Fruit fly (Drosophila melanogaster) whole organism, embryonic: ENCODE data around the gene CG15014.

Experiments used
- BEAF-32 ChIP-seq: fragments of 200-800 bp; sonication (Bioruptor generic); optimal IDR thresholded peaks from 3 replicates; lab custom pipeline; 2017; ENCODE audit warnings: missing biosample characterization, missing genetic modification characterization, mild to moderate bottlenecking, moderate library complexity, missing genetic modification reagents
- Bgb ChIP-seq: fragments of 200-800 bp; sonication (Bioruptor generic); IDR thresholded peaks from 2 replicates; pipeline ENCODE4 v1.3.6; 2022; ENCODE audit warnings: missing biosample characterization, missing genetic modification characterization; ENCODE audit not compliant: partially characterized antibody
- CG1233 ChIP-seq: fragments of 200-800 bp; sonication (Bioruptor generic); optimal IDR thresholded peaks from 4 replicates; lab custom pipeline; 2018; ENCODE audit warnings: missing biosample characterization, mild to moderate bottlenecking, missing genetic modification characterization
- CG12659 ChIP-seq: fragments of 200-800 bp; sonication (Bioruptor generic); optimal IDR thresholded peaks from 3 replicates; lab custom pipeline; 2017; ENCODE audit warnings: mild to moderate bottlenecking, missing biosample characterization, missing genetic modification reagents, missing genetic modification characterization
- CG13894 ChIP-seq: fragments of 200-800 bp; sonication (Bioruptor generic); optimal IDR thresholded peaks from 3 replicates; lab custom pipeline; 2018; ENCODE audit warnings: missing biosample characterization, mild to moderate bottlenecking, missing genetic modification characterization, moderate library complexity
- CG2116 ChIP-seq: fragments of 200-800 bp; sonication (Bioruptor generic); optimal IDR thresholded peaks from 3 replicates; lab custom pipeline; 2018; ENCODE audit warnings: missing biosample characterization, mild to moderate bottlenecking, missing genetic modification characterization
- CG30020 ChIP-seq: fragments of 200-800 bp; optimal IDR thresholded peaks from 2 replicates; lab custom pipeline; 2019; ENCODE audit warnings: missing biosample characterization, mild to moderate bottlenecking, missing genetic modification characterization, moderate library complexity
- CG32767 ChIP-seq: fragments of 200-800 bp; sonication (Bioruptor generic); IDR thresholded peaks from 2 replicates; pipeline ENCODE4 v1.3.6; 2022; ENCODE audit warnings: missing biosample characterization, missing genetic modification characterization
- CG33213 ChIP-seq: fragments of 200-800 bp; sonication (Bioruptor generic); optimal IDR thresholded peaks from 3 replicates; lab custom pipeline; 2016; ENCODE audit warnings: missing biosample characterization, missing genetic modification characterization
- CG34376 ChIP-seq: fragments of 200-800 bp; sonication (Bioruptor generic); optimal IDR thresholded peaks from 2 replicates; lab custom pipeline; 2018; ENCODE audit warnings: missing biosample characterization, mild to moderate bottlenecking, missing genetic modification characterization
- CG34422 ChIP-seq: fragments of 200-800 bp; sonication (Bioruptor generic); IDR thresholded peaks from 3 replicates; pipeline ENCODE4 v1.3.6; 2022; ENCODE audit warnings: missing biosample characterization, missing genetic modification characterization
- CG4617 ChIP-seq: fragments of 200-800 bp; sonication (Bioruptor generic); optimal IDR thresholded peaks from 3 replicates; lab custom pipeline; 2016; ENCODE audit warnings: missing biosample characterization, missing genetic modification characterization, borderline replicate concordance
- CG6791 ChIP-seq: fragments of 200-800 bp; sonication (Bioruptor generic); IDR thresholded peaks from 3 replicates; pipeline ENCODE4 v1.3.6; 2022; ENCODE audit warnings: missing biosample characterization, missing genetic modification characterization; ENCODE audit not compliant: partially characterized antibody
- CG7928 ChIP-seq: fragments of 200-800 bp; sonication (Bioruptor generic); optimal IDR thresholded peaks from 2 replicates; lab custom pipeline; 2017; ENCODE audit warnings: missing biosample characterization, mild to moderate bottlenecking, missing genetic modification characterization
- CG8478 ChIP-seq: fragments of >200 bp; optimal IDR thresholded peaks from 2 replicates; lab custom pipeline; 2018
- Dll ChIP-seq: fragments of 200-800 bp; sonication (Bioruptor generic); IDR thresholded peaks from 4 replicates; pipeline ENCODE4 v1.3.6; 2022; ENCODE audit warnings: missing biosample characterization, missing genetic modification characterization; ENCODE audit not compliant: partially characterized antibody
- Doc3 ChIP-seq: fragments of 200-800 bp; sonication (Bioruptor generic); IDR thresholded peaks from 3 replicates; pipeline ENCODE4 v1.3.6; 2022; ENCODE audit warnings: missing biosample characterization, missing genetic modification characterization; ENCODE audit not compliant: partially characterized antibody
- Dp ChIP-seq: fragments of 200-800 bp; sonication (Bioruptor generic); optimal IDR thresholded peaks from 2 replicates; lab custom pipeline; 2018; ENCODE audit warnings: missing biosample characterization, mild to moderate bottlenecking, missing genetic modification characterization, moderate library complexity
- E2f2 ChIP-seq: fragments of 200-800 bp; sonication (Bioruptor generic); IDR thresholded peaks from 2 replicates; pipeline ENCODE4 v1.3.6; 2022; ENCODE audit warnings: missing biosample characterization, missing genetic modification characterization
- Fer1 ChIP-seq: fragments of 200-800 bp; sonication (Bioruptor generic); optimal IDR thresholded peaks from 2 replicates; lab custom pipeline; 2017; ENCODE audit warnings: missing biosample characterization, mild to moderate bottlenecking, missing genetic modification characterization
- Gsc ChIP-seq: fragments of 200-800 bp; sonication (Bioruptor generic); IDR thresholded peaks from 2 replicates; pipeline ENCODE4 v1.3.6; 2022; ENCODE audit warnings: missing biosample characterization, missing genetic modification characterization
- MBD-R2 ChIP-seq: fragments of 200-800 bp; sonication (Bioruptor generic); IDR thresholded peaks from 2 replicates; pipeline ENCODE4 v1.3.6; 2022; ENCODE audit warnings: missing biosample characterization, missing genetic modification characterization
- Opbp ChIP-seq: fragments of 200-800 bp; sonication (Bioruptor generic); IDR thresholded peaks from 3 replicates; pipeline ENCODE4 v1.3.6; 2022; ENCODE audit warnings: missing biosample characterization, missing genetic modification characterization; ENCODE audit not compliant: partially characterized antibody
- Optix ChIP-seq: fragments of 200-800 bp; sonication (Bioruptor generic); IDR thresholded peaks from 3 replicates; pipeline ENCODE4 v1.3.6; 2022; ENCODE audit warnings: missing biosample characterization, missing genetic modification characterization
- Scr ChIP-seq: fragments of 200-800 bp; sonication (Bioruptor generic); IDR thresholded peaks from 2 replicates; pipeline ENCODE4 v1.3.6; 2022; ENCODE audit warnings: missing biosample characterization, missing genetic modification characterization; ENCODE audit not compliant: partially characterized antibody
- Ssrp ChIP-seq: fragments of 200-800 bp; sonication (Bioruptor generic); optimal IDR thresholded peaks from 2 replicates; lab custom pipeline; 2018; ENCODE audit warnings: missing biosample characterization, mild to moderate bottlenecking, missing genetic modification characterization, moderate library complexity
- Stat92E ChIP-seq, 3 experiments: fragments of >200 bp in 2 of 3; fragments of 200-800 bp in 1 of 3; sonication (Bioruptor generic) in 1 of 3; optimal IDR thresholded peaks; 2 replicates each; lab custom pipeline; 2017 to 2019; ENCODE audit warnings: missing biosample characterization in 3 of 3, missing genetic modification characterization in 3 of 3, mild to moderate bottlenecking in 1 of 3, moderate library complexity in 1 of 3
- YL-1 ChIP-seq: fragments of 200-800 bp; sonication (Bioruptor generic); optimal IDR thresholded peaks from 3 replicates; lab custom pipeline; 2017; ENCODE audit warnings: missing biosample characterization, mild to moderate bottlenecking, missing genetic modification characterization
- amos ChIP-seq: fragments of 200-800 bp; sonication (Bioruptor generic); IDR thresholded peaks from 2 replicates; pipeline ENCODE4 v1.3.6; 2022; ENCODE audit warnings: missing biosample characterization, missing genetic modification characterization; ENCODE audit not compliant: partially characterized antibody
- ash1 ChIP-seq: fragments of 200-800 bp; sonication (Bioruptor generic); optimal IDR thresholded peaks from 2 replicates; lab custom pipeline; 2018; ENCODE audit warnings: missing biosample characterization, mild to moderate bottlenecking, missing genetic modification characterization
- bbx ChIP-seq: fragments of 200-800 bp; sonication (Bioruptor generic); IDR thresholded peaks from 2 replicates; pipeline ENCODE4 v1.3.6; 2022; ENCODE audit warnings: missing biosample characterization, missing genetic modification characterization; ENCODE audit not compliant: partially characterized antibody
- ci ChIP-seq: fragments of 200-800 bp; sonication (Bioruptor generic); IDR thresholded peaks from 3 replicates; pipeline ENCODE4 v1.3.6; 2022; ENCODE audit warnings: missing biosample characterization, missing genetic modification characterization
- gcm2 ChIP-seq: fragments of 200-800 bp; sonication (Bioruptor generic); optimal IDR thresholded peaks from 2 replicates; lab custom pipeline; 2016; ENCODE audit warnings: missing biosample characterization, missing genetic modification characterization
- gfzf ChIP-seq: fragments of 200-800 bp; sonication (Bioruptor generic); optimal IDR thresholded peaks from 2 replicates; lab custom pipeline; 2016; ENCODE audit warnings: missing biosample characterization, mild to moderate bottlenecking, missing genetic modification characterization, moderate library complexity
- knrl ChIP-seq: fragments of 200-800 bp; sonication (Bioruptor generic); IDR thresholded peaks from 3 replicates; pipeline ENCODE4 v1.3.6; 2022; ENCODE audit warnings: missing biosample characterization, missing genetic modification characterization; ENCODE audit not compliant: partially characterized antibody
- lilli ChIP-seq: fragments of 200-800 bp; sonication (Bioruptor generic); optimal IDR thresholded peaks from 3 replicates; lab custom pipeline; 2016; ENCODE audit warnings: missing biosample characterization, missing genetic modification characterization
- nom ChIP-seq: fragments of 200-800 bp; sonication (Bioruptor generic); optimal IDR thresholded peaks from 2 replicates; lab custom pipeline; 2017; ENCODE audit warnings: missing biosample characterization, missing genetic modification characterization, mild to moderate bottlenecking, moderate library complexity, missing genetic modification reagents
- phol ChIP-seq: fragments of 200-800 bp; sonication (Bioruptor generic); optimal IDR thresholded peaks from 3 replicates; lab custom pipeline; 2018; ENCODE audit warnings: missing biosample characterization, mild to moderate bottlenecking, missing genetic modification characterization, moderate library complexity
- pzg ChIP-seq: fragments of 200-800 bp; sonication (Bioruptor generic); optimal IDR thresholded peaks from 3 replicates; lab custom pipeline; 2018; ENCODE audit warnings: missing biosample characterization, mild to moderate bottlenecking, missing genetic modification characterization, moderate library complexity
- row ChIP-seq: fragments of 200-800 bp; sonication (Bioruptor generic); IDR thresholded peaks from 3 replicates; pipeline ENCODE4 v1.3.6; 2022; ENCODE audit warnings: missing biosample characterization, missing genetic modification characterization
- sens ChIP-seq: fragments of 200-800 bp; sonication (Bioruptor generic); peaks from one replicate; lab custom pipeline; 2016; ENCODE audit warnings: missing biosample characterization, missing genetic modification characterization
- slbo ChIP-seq: fragments of 200-800 bp; sonication (Bioruptor generic); IDR thresholded peaks from 2 replicates; pipeline ENCODE4 v1.3.6; 2022; ENCODE audit warnings: missing biosample characterization, missing genetic modification characterization
- stwl ChIP-seq: fragments of 200-800 bp; sonication (Bioruptor generic); optimal IDR thresholded peaks from 3 replicates; lab custom pipeline; 2018; ENCODE audit warnings: missing biosample characterization, mild to moderate bottlenecking, missing genetic modification characterization, moderate library complexity
- unc-4 ChIP-seq: fragments of 200-800 bp; sonication (Bioruptor generic); IDR thresholded peaks from 2 replicates; pipeline ENCODE4 v1.3.6; 2022; ENCODE audit warnings: missing biosample characterization, missing genetic modification characterization; ENCODE audit not compliant: partially characterized antibody

Gene CG15014

dm6 chr3L:4286784-4287183 is 35.3 kb downstream of the CG15014 start, which contains the start of gene TfIIEbeta (continued):
- TF ChIP-seq knrl (GFP tag; lab: Robert Waterston, UW): peak; percentile 33; the same call in 1 of the 3 replicates
- TF ChIP-seq Bgb (GFP tag; lab: Robert Waterston, UW): no peak
- TF ChIP-seq CG34422 (GFP tag; lab: Robert Waterston, UW): no peak; the same call in 2 of the 3 replicates

dm6 chr3L:4283428-4284089 is 38.5 kb downstream of the CG15014 start, which contains the start of the genes srw and CG1316:
TSS of gene srw (minus strand) at chr3L:4283478.
TSS of gene CG1316 (plus strand) at chr3L:4283851.
- TF ChIP-seq YL-1 (peak; percentile 82), row (GFP tag; lab: Robert Waterston, UW) (peak; percentile 55; the same call in 1 of the 3 replicates), stwl (tag; lab: Kevin White, UChicago) (peak; percentile 23), ash1 (GFP tag; lab: Kevin White, UChicago) (no peak), CG34376 (GFP tag; lab: Kevin White, UChicago) (peak; percentile 4), unc-4 (0 out of 2 replicates have a peak, but pooled peaks have one; percentile 39), Bgb (GFP tag; lab: Robert Waterston, UW) (peak; percentile 52), nom (GFP tag; lab: Kevin White, UChicago) (peak; percentile 4), ci (GFP tag; lab: Robert Waterston, UW) (peak; percentile 60; the same call in 1 of the 3 replicates), pzg (peak; percentile 60), CG7928 (GFP tag; lab: Kevin White, UChicago) (peak; percentile 29), BEAF-32 (GFP tag; lab: Kevin White, UChicago) (peak; percentile 49), CG13894 (tag; lab: Kevin White, UChicago) (no peak), E2f2 (GFP tag; lab: Robert Waterston, UW) (peak; percentile 71), CG12659 (GFP tag; lab: Kevin White, UChicago) (peak; percentile 0), slbo (GFP tag; lab: Robert Waterston, UW) (no peak), CG32767 (GFP tag; lab: Robert Waterston, UW) (peak; percentile 99), MBD-R2 (peak; percentile 75), CG2116 (GFP tag; lab: Kevin White, UChicago) (peak; percentile 53), lilli (GFP tag; lab: Kevin White, UChicago) (peak; percentile 12), Scr (GFP tag; lab: Robert Waterston, UW) (peak; percentile 47), CG4617 (GFP tag; lab: Kevin White, UChicago) (peak; percentile 56), gfzf (GFP tag; lab: Kevin White, UChicago) (peak; percentile 12), Ssrp (tag; lab: Kevin White, UChicago) (no peak), CG34422 (GFP tag; lab: Robert Waterston, UW) (peak; percentile 57; the same call in 1 of the 3 replicates), Dp (GFP tag; lab: Kevin White, UChicago) (peak; percentile 62), Fer1 (GFP tag; lab: Kevin White, UChicago) (peak; percentile 17), sens (GFP tag; lab: Kevin White, UChicago) (peak; percentile 26), knrl (GFP tag; lab: Robert Waterston, UW) (peak; percentile 25; the same call in 1 of the 3 replicates), Optix (0 out of 3 replicates have a peak, but pooled peaks have one; percentile 21), bbx (GFP tag; lab: Robert Waterston, UW) (peak; percentile 60), CG8478 (lab: Kevin White, UChicago) (no peak), phol (tag; lab: Kevin White, UChicago) (peak; percentile 15), CG30020 (peak; percentile 32), Dll (0 out of 4 replicates have a peak, but pooled peaks have one; percentile 14), Opbp (peak; percentile 35; the same call in 1 of the 3 replicates), Gsc (GFP tag; lab: Robert Waterston, UW) (no peak), CG6791 (GFP tag; lab: Robert Waterston, UW) (peak; percentile 8; the same call in 1 of the 3 replicates), gcm2 (GFP tag; lab: Kevin White, UChicago) (no peak), CG1233 (GFP tag; lab: Kevin White, UChicago) (no peak), Stat92E (GFP tag; optimal IDR thresholded peaks at IDR 0.05; lab: Kevin White, UChicago) (no peak), amos (peak; percentile 50; the same call in 1 of the 2 replicates), CG33213 (GFP tag; lab: Kevin White, UChicago) (no peak), Doc3 (GFP tag; lab: Robert Waterston, UW) (0 out of 3 replicates have a peak, but pooled peaks have one; percentile 16)
